Fruit fly (Drosophila melanogaster) whole organism, adult: ENCODE measurements around the gene GatB.
A peak's percentile ranks its signal among the peaks of the same experiment; 100 is the strongest.

Experiments
- CG11617 ChIP-seq: fragments of 200-800 bp; sonication (Bioruptor generic); optimal IDR thresholded peaks from 2 replicates; lab custom pipeline; 2017; ENCODE audit warnings: mild to moderate bottlenecking, missing biosample characterization, missing genetic modification reagents, missing genetic modification characterization
- CG12768 ChIP-seq: fragments of 200-800 bp; sonication (Bioruptor generic); optimal IDR thresholded peaks from 2 replicates; lab custom pipeline; 2017; ENCODE audit warnings: missing biosample characterization, missing genetic modification characterization, mild to moderate bottlenecking, moderate library complexity, missing genetic modification reagents
- CG14711 ChIP-seq: fragments of 200-800 bp; sonication (Bioruptor generic); optimal IDR thresholded peaks from 2 replicates; lab custom pipeline; 2018; ENCODE audit warnings: missing biosample characterization, mild to moderate bottlenecking, missing genetic modification characterization, moderate library complexity
- CG1620 ChIP-seq: fragments of 200-800 bp; sonication (Bioruptor generic); optimal IDR thresholded peaks from 2 replicates; lab custom pipeline; 2016; ENCODE audit warnings: missing biosample characterization, missing genetic modification characterization
- CG5204 ChIP-seq: fragments of 200-800 bp; sonication (Bioruptor generic); optimal IDR thresholded peaks from 2 replicates; lab custom pipeline; 2016; ENCODE audit warnings: missing biosample characterization, missing genetic modification characterization
- CG7045 ChIP-seq: fragments of 200-800 bp; sonication (Bioruptor generic); optimal IDR thresholded peaks from 2 replicates; lab custom pipeline; 2017; ENCODE audit warnings: missing biosample characterization, mild to moderate bottlenecking, missing genetic modification characterization
- CG7101 ChIP-seq: fragments of 200-800 bp; sonication (Bioruptor generic); optimal IDR thresholded peaks from 2 replicates; lab custom pipeline; 2018; ENCODE audit warnings: missing biosample characterization, mild to moderate bottlenecking, missing genetic modification characterization, moderate library complexity
- Clk ChIP-seq: fragments of 200-800 bp; sonication (Bioruptor generic); optimal IDR thresholded peaks from 2 replicates; lab custom pipeline; 2017; ENCODE audit warnings: missing biosample characterization, missing genetic modification characterization
- Crg-1 ChIP-seq: fragments of 200-800 bp; sonication (Bioruptor generic); optimal IDR thresholded peaks from 2 replicates; lab custom pipeline; 2016; ENCODE audit warnings: missing biosample characterization, missing genetic modification characterization
- bab1 ChIP-seq: fragments of 200-800 bp; sonication (Bioruptor generic); optimal IDR thresholded peaks from 3 replicates; lab custom pipeline; 2019; ENCODE audit warnings: missing biosample characterization, mild to moderate bottlenecking, missing genetic modification characterization, moderate library complexity
- cic ChIP-seq: fragments of 200-800 bp; sonication (Bioruptor generic); optimal IDR thresholded peaks from 2 replicates; lab custom pipeline; 2017; ENCODE audit warnings: missing biosample characterization, mild to moderate bottlenecking, missing genetic modification characterization, moderate library complexity
- cnc ChIP-seq, 2 experiments: fragments of >200 bp; optimal IDR thresholded peaks; 2 replicates each; lab custom pipeline; 2017
- kay ChIP-seq: fragments of 200-800 bp; sonication (Bioruptor generic); peaks from one replicate; lab custom pipeline; 2016; ENCODE audit warnings: missing biosample characterization, missing genetic modification characterization, borderline replicate concordance
- toe ChIP-seq: fragments of 200-800 bp; sonication (Bioruptor generic); optimal IDR thresholded peaks from 2 replicates; lab custom pipeline; 2016; ENCODE audit warnings: missing biosample characterization, missing genetic modification characterization

DNA sequence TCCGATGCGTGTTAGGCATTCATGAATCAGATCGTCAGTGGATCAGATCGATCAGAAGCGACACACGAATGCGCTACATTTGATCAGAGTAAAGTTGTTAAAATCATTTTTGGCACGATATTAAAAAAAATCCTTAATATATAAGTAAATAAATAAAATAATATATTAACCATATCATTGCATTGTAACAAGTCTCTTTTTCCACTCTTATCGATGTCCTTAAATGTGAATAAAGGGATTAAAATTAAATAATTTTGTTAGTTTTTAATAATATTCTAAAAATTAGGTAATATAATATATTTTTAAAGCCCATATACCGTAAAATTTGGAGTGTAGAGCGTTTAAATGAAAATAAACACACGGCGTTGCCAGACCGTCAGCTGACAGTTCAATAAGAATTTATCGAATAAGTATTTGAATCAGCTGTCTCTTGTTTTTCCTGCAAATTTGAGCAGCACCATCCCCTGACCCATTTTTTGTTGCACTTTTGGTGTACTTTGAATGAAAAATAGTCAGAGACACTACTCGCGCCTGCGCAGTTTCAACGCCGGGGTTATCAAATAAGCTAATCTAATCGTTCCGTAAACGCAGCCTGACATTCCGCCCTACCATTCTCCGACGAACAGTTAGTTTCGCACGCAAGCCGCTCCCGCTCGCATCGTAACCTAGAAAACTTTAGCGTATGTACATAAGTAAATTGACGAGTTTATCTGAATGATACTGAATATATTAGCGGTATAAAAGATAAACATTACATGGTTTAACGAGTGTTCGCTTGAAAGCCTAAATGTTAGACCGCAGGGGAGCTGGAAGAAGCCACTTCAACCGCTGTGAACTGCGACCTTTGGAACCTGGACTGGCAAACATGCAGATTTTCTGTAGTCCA, 22.1 kb upstream of the GatB start, which contains the start of the genes p38a and CG6178:
- TF ChIP-seq Crg-1 (GFP tag; lab: Kevin White, UChicago) (peak; percentile 71), kay (GFP tag; lab: Kevin White, UChicago) (no peak), CG7101 (tag; lab: Kevin White, UChicago) (peak; percentile 99), CG1620 (GFP tag; lab: Kevin White, UChicago) (peak; percentile 59), cnc (optimal IDR thresholded peaks at IDR 0.05; lab: Kevin White, UChicago) (no peak), CG11617 (GFP tag; lab: Kevin White, UChicago) (peak; percentile 99), bab1 (GFP tag; lab: Kevin White, UChicago) (peak; percentile 97), CG12768 (GFP tag; lab: Kevin White, UChicago) (peak; percentile 97), cic (GFP tag; lab: Kevin White, UChicago) (peak; percentile 73), toe (GFP tag; lab: Kevin White, UChicago) (peak; percentile 67), CG14711 (peak; percentile 96), Clk (GFP tag; lab: Kevin White, UChicago) (peak; percentile 75), CG5204 (GFP tag; lab: Kevin White, UChicago) (peak; percentile 79), CG7045 (GFP tag; lab: Kevin White, UChicago) (peak; percentile 97)
